Worm (Caenorhabditis elegans): Measurements from ENCODE around the gene bcmo-2.

The bcmo-2 gene

ce11 chrII:3891124-3891523 lies 19.5 kb downstream of the bcmo-2 start, which contains the start of gene F53C3.8:
Gene F53C3.8, plus strand, starts transcription at chrII:3891424.
- TF ChIP-seq elt-3 (tag; optimal IDR thresholded peaks at IDR 0.05) (no peak), C34F6.9 (tag; optimal IDR thresholded peaks at IDR 0.05) (no peak), Y55F3AM.14 (GFP tag; optimal IDR thresholded peaks at IDR 0.05) (no peak), R02D3.7 (tag; optimal IDR thresholded peaks at IDR 0.05) (no peak), ama-1 (optimal IDR thresholded peaks at IDR 0.05) (no peak), ztf-1 (GFP tag; conservative IDR thresholded peaks at IDR 0.05) (no peak), peb-1 (tag; optimal IDR thresholded peaks at IDR 0.05) (no peak), mab-5 (tag; optimal IDR thresholded peaks at IDR 0.05) (no peak), unc-39 (tag; optimal IDR thresholded peaks at IDR 0.05) (no peak), ztf-4 (tag; optimal IDR thresholded peaks at IDR 0.05) (no peak), lsy-2 (tag; optimal IDR thresholded peaks at IDR 0.05) (no peak), nhr-129 (tag; optimal IDR thresholded peaks at IDR 0.05) (no peak), aly-2 (tag; optimal IDR thresholded peaks at IDR 0.05) (no peak), sem-4 (tag; optimal IDR thresholded peaks at IDR 0.05) (no peak), ztf-11 (tag; optimal IDR thresholded peaks at IDR 0.05) (no peak), nhr-23 (tag; optimal IDR thresholded peaks at IDR 0.05) (no peak), nhr-237 (tag; optimal IDR thresholded peaks at IDR 0.05) (no peak), fos-1 (tag; optimal IDR thresholded peaks at IDR 0.05) (no peak), unc-62 (GFP tag; optimal IDR thresholded peaks at IDR 0.05) (no peak), ceh-82 (tag; optimal IDR thresholded peaks at IDR 0.05) (no peak)

ce11 chrII:3879945-3880344 lies 30.7 kb downstream of the bcmo-2 start, which contains the start of gene nhr-166:
Gene nhr-166, plus strand, starts transcription at chrII:3880245.
- TF ChIP-seq sma-9 (GFP tag; optimal IDR thresholded peaks at IDR 0.05) (no peak), sma-9 (tag; optimal IDR thresholded peaks at IDR 0.05) (no peak), nhr-21 (tag; optimal IDR thresholded peaks at IDR 0.05) (no peak), fos-1 (tag; optimal IDR thresholded peaks at IDR 0.05) (no peak), ztf-4 (tag; optimal IDR thresholded peaks at IDR 0.05) (no peak), nhr-11 (tag; optimal IDR thresholded peaks at IDR 0.05) (no peak), elt-3 (tag; optimal IDR thresholded peaks at IDR 0.05) (no peak), egl-27 (tag; optimal IDR thresholded peaks at IDR 0.05) (no peak), skn-1 (tag; optimal IDR thresholded peaks at IDR 0.05) (no peak), C34F6.9 (tag; optimal IDR thresholded peaks at IDR 0.05) (no peak), sma-3 (GFP tag; optimal IDR thresholded peaks at IDR 0.05) (no peak), R02D3.7 (tag; optimal IDR thresholded peaks at IDR 0.05) (no peak), nhr-10 (tag; optimal IDR thresholded peaks at IDR 0.05) (no peak), nhr-25 (tag; optimal IDR thresholded peaks at IDR 0.05) (no peak)

ce11 chrII:3878330-3878729 lies 32.3 kb downstream of the bcmo-2 start, which contains the start of gene srh-250:
Gene srh-250, plus strand, starts transcription at chrII:3878630.
- TF ChIP-seq ZK546.5 (tag; optimal IDR thresholded peaks at IDR 0.05) (no peak), snpc-4 (tag; optimal IDR thresholded peaks at IDR 0.05) (no peak), ztf-4 (tag; optimal IDR thresholded peaks at IDR 0.05) (no peak), Y55F3AM.14 (GFP tag; optimal IDR thresholded peaks at IDR 0.05) (no peak), mab-5 (tag; optimal IDR thresholded peaks at IDR 0.05) (no peak), lsy-2 (tag; optimal IDR thresholded peaks at IDR 0.05) (no peak), peb-1 (tag; optimal IDR thresholded peaks at IDR 0.05) (no peak), unc-55 (GFP tag; optimal IDR thresholded peaks at IDR 0.05) (no peak), lin-13 (GFP tag; optimal IDR thresholded peaks at IDR 0.05) (no peak), nhr-23 (tag; optimal IDR thresholded peaks at IDR 0.05) (no peak)

ce11 chrII:3877874-3878273 lies 32.8 kb downstream of the bcmo-2 start, which contains the start of gene sdz-7:
Gene sdz-7, minus strand, starts transcription at chrII:3877974.
- TF ChIP-seq lin-11 (tag; optimal IDR thresholded peaks at IDR 0.05) (no peak), gmeb-1 (tag; optimal IDR thresholded peaks at IDR 0.05) (no peak), mab-5 (tag; optimal IDR thresholded peaks at IDR 0.05) (no peak), ztf-4 (tag; optimal IDR thresholded peaks at IDR 0.05) (no peak), elt-3 (tag; optimal IDR thresholded peaks at IDR 0.05) (no peak), ztf-11 (tag; optimal IDR thresholded peaks at IDR 0.05) (no peak), ceh-16 (tag; optimal IDR thresholded peaks at IDR 0.05) (no peak), nhr-11 (tag; optimal IDR thresholded peaks at IDR 0.05) (no peak), nhr-23 (tag; optimal IDR thresholded peaks at IDR 0.05) (no peak), nhr-237 (tag; optimal IDR thresholded peaks at IDR 0.05) (no peak), lin-39 (tag; optimal IDR thresholded peaks at IDR 0.05) (no peak), zag-1 (tag; optimal IDR thresholded peaks at IDR 0.05) (no peak), fos-1 (tag; optimal IDR thresholded peaks at IDR 0.05) (no peak), alr-1 (tag; optimal IDR thresholded peaks at IDR 0.05) (no peak), blmp-1 (tag; optimal IDR thresholded peaks at IDR 0.05; ENCODE audit: insufficient read depth) (no peak), nhr-129 (tag; optimal IDR thresholded peaks at IDR 0.05) (no peak), unc-62 (GFP tag; optimal IDR thresholded peaks at IDR 0.05) (no peak)
